In the genomic region with DNA sequence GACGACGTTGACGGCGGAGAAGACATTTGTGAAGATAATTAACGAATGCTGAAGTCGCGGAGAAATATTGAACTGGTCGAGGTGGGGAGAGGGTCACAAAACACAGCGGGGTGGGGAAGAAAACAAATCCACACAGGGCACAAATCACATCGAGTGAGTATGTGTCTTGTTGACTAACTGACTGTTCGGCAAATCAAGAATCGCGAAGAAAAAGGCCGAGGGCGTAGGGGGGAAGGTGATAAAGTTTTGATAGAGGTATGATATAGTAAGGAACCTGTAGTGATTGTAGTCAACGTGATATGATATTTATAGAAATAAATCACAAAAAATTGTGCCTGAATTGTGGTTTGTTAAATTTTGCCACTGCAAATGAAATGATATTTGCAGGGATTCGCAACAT, we compare ENCODE assay signal across 5 worm cellular contexts.
TF ChIP-seq lines count a peak whose summit lies in the region.

A gene (minus strand): TSS at position 164 of the 400 bp plus-strand sequence.

TF ChIP-seq in whole organism, L1 larva, 84 proteins besides CTCF, POLR2A, EP300 and RAD21:
- TF ChIP-seq snu-23 (GFP tag; optimal IDR thresholded peaks at IDR 0.05; lab: Kevin White, UChicago) (peak; percentile 33), efl-1 (optimal IDR thresholded peaks at IDR 0.05; lab: Kevin White, UChicago) (no peak), efl-1 (GFP tag; optimal IDR thresholded peaks at IDR 0.05 in 1 of 2; lab: Kevin White, UChicago) (peak in 1 of 2 experiments; percentile 82), egl-27 (tag; optimal IDR thresholded peaks at IDR 0.05; lab: Kevin White, UChicago) (no peak), unc-62 (GFP tag; optimal IDR thresholded peaks at IDR 0.05; lab: Kevin White, UChicago) (no peak), zip-4 (GFP tag; optimal IDR thresholded peaks at IDR 0.05; lab: Kevin White, UChicago) (no peak), nhr-90 (tag; optimal IDR thresholded peaks at IDR 0.05; lab: Kevin White, UChicago; ENCODE audit: poor library complexity) (peak; percentile 52), nhr-85 (tag; lab: Kevin White, UChicago) (peak; percentile 68), nhr-71 (tag; optimal IDR thresholded peaks at IDR 0.05; lab: Kevin White, UChicago) (peak; percentile 62), lin-35 (GFP tag; optimal IDR thresholded peaks at IDR 0.05; lab: Kevin White, UChicago) (peak in 1 of 2 experiments; percentile 46), elt-3 (tag; optimal IDR thresholded peaks at IDR 0.05; lab: Kevin White, UChicago) (peak in 3 of 6 experiments; percentile 10 to 65 (median 46)), elt-2 (tag; optimal IDR thresholded peaks at IDR 0.05; lab: Kevin White, UChicago) (peak; percentile 76), blmp-1 (tag; optimal IDR thresholded peaks at IDR 0.05; lab: Kevin White, UChicago) (peak; percentile 18), nhr-20 (tag; optimal IDR thresholded peaks at IDR 0.05; lab: Kevin White, UChicago) (peak; percentile 68), mdl-1 (tag; optimal IDR thresholded peaks at IDR 0.05; lab: Kevin White, UChicago) (peak in 1 of 2 experiments; percentile 61), nhr-77 (tag; optimal IDR thresholded peaks at IDR 0.05; lab: Kevin White, UChicago) (peak; percentile 74), mef-2 (tag; optimal IDR thresholded peaks at IDR 0.05; lab: Kevin White, UChicago) (no peak)
TF ChIP-seq in whole organism, L1 larva: peak in this region for 12.

TF ChIP-seq in whole organism, L2 larva, 48 proteins besides CTCF, POLR2A, EP300 and RAD21 (continues in another document):
- peak; percentile 76 for TF ChIP-seq sma-9 (GFP tag; optimal IDR thresholded peaks at IDR 0.05; lab: Kevin White, UChicago)
- TF ChIP-seq sma-9 (tag; optimal IDR thresholded peaks at IDR 0.05; lab: Kevin White, UChicago) = no peak
- no peak for TF ChIP-seq nhr-6 (tag; optimal IDR thresholded peaks at IDR 0.05; lab: Kevin White, UChicago)
- no peak for TF ChIP-seq ceh-82 (tag; optimal IDR thresholded peaks at IDR 0.05; lab: Kevin White, UChicago)
- peak; percentile 85 for TF ChIP-seq F13H6.1 (tag; optimal IDR thresholded peaks at IDR 0.05; lab: Kevin White, UChicago)
- peak; percentile 18 for TF ChIP-seq blmp-1 (tag; optimal IDR thresholded peaks at IDR 0.05; lab: Kevin White, UChicago; ENCODE audit: insufficient read depth)
- TF ChIP-seq lin-13 (GFP tag; optimal IDR thresholded peaks at IDR 0.05; lab: Kevin White, UChicago) = no peak
- TF ChIP-seq sma-3 (GFP tag; optimal IDR thresholded peaks at IDR 0.05; lab: Kevin White, UChicago) = peak; percentile 77
- TF ChIP-seq unc-39 (tag; optimal IDR thresholded peaks at IDR 0.05; lab: Kevin White, UChicago) = no peak
- TF ChIP-seq Y55F3AM.14 (GFP tag; optimal IDR thresholded peaks at IDR 0.05; lab: Kevin White, UChicago) = peak; percentile 48
- TF ChIP-seq crh-2 (tag; optimal IDR thresholded peaks at IDR 0.05; lab: Kevin White, UChicago) = peak; percentile 25
- TF ChIP-seq snpc-4 (tag; optimal IDR thresholded peaks at IDR 0.05; lab: Kevin White, UChicago) = no peak
- TF ChIP-seq nhr-129 (tag; optimal IDR thresholded peaks at IDR 0.05; lab: Kevin White, UChicago) = peak; percentile 12
- TF ChIP-seq nhr-25 (tag; optimal IDR thresholded peaks at IDR 0.05; lab: Kevin White, UChicago) = peak; percentile 64
- TF ChIP-seq aly-2 (tag; optimal IDR thresholded peaks at IDR 0.05; lab: Kevin White, UChicago) = no peak
- no peak for TF ChIP-seq peb-1 (tag; optimal IDR thresholded peaks at IDR 0.05; lab: Kevin White, UChicago)
- peak; percentile 92 for TF ChIP-seq fos-1 (tag; optimal IDR thresholded peaks at IDR 0.05; lab: Kevin White, UChicago)
- no peak for TF ChIP-seq nhr-10 (tag; optimal IDR thresholded peaks at IDR 0.05; lab: Kevin White, UChicago)

TF ChIP-seq in whole organism, L3 larva, 47 proteins besides CTCF, POLR2A, EP300 and RAD21:
- TF ChIP-seq pqm-1 (tag; optimal IDR thresholded peaks at IDR 0.05; lab: Kevin White, UChicago) = peak; percentile 79
- no peak for TF ChIP-seq nhr-43 (tag; optimal IDR thresholded peaks at IDR 0.05; lab: Kevin White, UChicago; ENCODE audit: poor library complexity, severe bottlenecking)
- TF ChIP-seq daf-12 (tag; optimal IDR thresholded peaks at IDR 0.05; lab: Kevin White, UChicago) = no peak
- peak; percentile 59 for TF ChIP-seq jun-1 (tag; optimal IDR thresholded peaks at IDR 0.05; lab: Kevin White, UChicago)
- TF ChIP-seq nhr-25 (tag; optimal IDR thresholded peaks at IDR 0.05; lab: Kevin White, UChicago) = peak; percentile 9
- no peak for TF ChIP-seq zag-1 (tag; optimal IDR thresholded peaks at IDR 0.05; lab: Kevin White, UChicago)
- peak; percentile 15 for TF ChIP-seq nhr-23 (tag; optimal IDR thresholded peaks at IDR 0.05; lab: Kevin White, UChicago)
- TF ChIP-seq pha-4 (tag; optimal IDR thresholded peaks at IDR 0.05; lab: Kevin White, UChicago) = peak; percentile 34
- peak; percentile 13 for TF ChIP-seq mdl-1 (tag; optimal IDR thresholded peaks at IDR 0.05; lab: Kevin White, UChicago)
- TF ChIP-seq ceh-28 (tag; optimal IDR thresholded peaks at IDR 0.05; lab: Kevin White, UChicago) = peak; percentile 49
- TF ChIP-seq elt-2 (tag; optimal IDR thresholded peaks at IDR 0.05; lab: Kevin White, UChicago) = peak; percentile 86
TF ChIP-seq in whole organism, L3 larva: peak in this region for 8.

TF ChIP-seq in whole organism, L4 larva, 104 proteins besides CTCF, POLR2A, EP300 and RAD21 (continues in another document):
- TF ChIP-seq rbr-2 (tag; optimal IDR thresholded peaks at IDR 0.05; lab: Kevin White, UChicago) (no peak), lsy-2 (tag; optimal IDR thresholded peaks at IDR 0.05; lab: Kevin White, UChicago) (peak in 1 of 2 experiments; percentile 28), dve-1 (tag; optimal IDR thresholded peaks at IDR 0.05; lab: Kevin White, UChicago; ENCODE audit: insufficient read depth) (peak; percentile 85), nhr-77 (tag; optimal IDR thresholded peaks at IDR 0.05; lab: Kevin White, UChicago) (peak; percentile 99), hlh-11 (tag; optimal IDR thresholded peaks at IDR 0.05; lab: Kevin White, UChicago) (peak; percentile 88), nhr-28 (tag; optimal IDR thresholded peaks at IDR 0.05; lab: Kevin White, UChicago) (peak; percentile 100), snpc-1.2 (GFP tag; IDR thresholded peaks at IDR 0.05; lab: Robert Waterston, UW) (no peak), ztf-7 (tag; optimal IDR thresholded peaks at IDR 0.05; lab: Kevin White, UChicago) (no peak), nhr-102 (tag; optimal IDR thresholded peaks at IDR 0.05; lab: Kevin White, UChicago) (peak; percentile 96), mxl-3 (GFP tag; optimal IDR thresholded peaks at IDR 0.05; lab: Kevin White, UChicago) (peak; percentile 49), lin-1 (GFP tag; IDR thresholded peaks at IDR 0.05; lab: Robert Waterston, UW) (peak; percentile 65), F26F4.8 (GFP tag; conservative IDR thresholded peaks at IDR 0.05; lab: Robert Waterston, UW) (no peak), nhr-48 (tag; optimal IDR thresholded peaks at IDR 0.05; lab: Kevin White, UChicago) (peak; percentile 59), zfp-2 (tag; optimal IDR thresholded peaks at IDR 0.05; lab: Kevin White, UChicago) (no peak), daf-12 (tag; optimal IDR thresholded peaks at IDR 0.05; lab: Kevin White, UChicago) (no peak), madf-5 (GFP tag; IDR thresholded peaks at IDR 0.05; lab: Robert Waterston, UW) (no peak), tra-1 (GFP tag; IDR thresholded peaks at IDR 0.05; lab: Robert Waterston, UW) (peak; percentile 60; the same call in 1 of the 2 replicates), F49E8.2 (tag; optimal IDR thresholded peaks at IDR 0.05; lab: Kevin White, UChicago; ENCODE audit: borderline replicate concordance) (no peak), mep-1 (tag; optimal IDR thresholded peaks at IDR 0.05; lab: Kevin White, UChicago) (peak; percentile 33), tag-97 (GFP tag; IDR thresholded peaks at IDR 0.05; lab: Robert Waterston, UW) (no peak), ZK337.2 (GFP tag; IDR thresholded peaks at IDR 0.05; lab: Robert Waterston, UW) (no peak), nhr-111 (GFP tag; optimal IDR thresholded peaks at IDR 0.05; lab: Kevin White, UChicago) (no peak), nhr-6 (tag; optimal IDR thresholded peaks at IDR 0.05; lab: Kevin White, UChicago) (no peak)

TF ChIP-seq in whole organism, young adult, 124 proteins besides CTCF, POLR2A, EP300 and RAD21:
- peak; percentile 84 for TF ChIP-seq nhr-80 (tag; optimal IDR thresholded peaks at IDR 0.05; lab: Kevin White, UChicago)
- TF ChIP-seq C17E4.6 (GFP tag; IDR thresholded peaks at IDR 0.05; lab: Robert Waterston, UW) = no peak
- TF ChIP-seq tbp1 (GFP tag; optimal IDR thresholded peaks at IDR 0.05; lab: Kevin White, UChicago) = no peak
- TF ChIP-seq lin-40 (tag; optimal IDR thresholded peaks at IDR 0.05; lab: Kevin White, UChicago) = peak; percentile 40
TF ChIP-seq in whole organism, young adult: peak in this region for 2.
